Fruit fly (Drosophila melanogaster): ENCODE data around the gene Skp2.
A peak's percentile ranks its signal among the peaks of the same experiment; 100 is the strongest.

Skp2 gene

DNA sequence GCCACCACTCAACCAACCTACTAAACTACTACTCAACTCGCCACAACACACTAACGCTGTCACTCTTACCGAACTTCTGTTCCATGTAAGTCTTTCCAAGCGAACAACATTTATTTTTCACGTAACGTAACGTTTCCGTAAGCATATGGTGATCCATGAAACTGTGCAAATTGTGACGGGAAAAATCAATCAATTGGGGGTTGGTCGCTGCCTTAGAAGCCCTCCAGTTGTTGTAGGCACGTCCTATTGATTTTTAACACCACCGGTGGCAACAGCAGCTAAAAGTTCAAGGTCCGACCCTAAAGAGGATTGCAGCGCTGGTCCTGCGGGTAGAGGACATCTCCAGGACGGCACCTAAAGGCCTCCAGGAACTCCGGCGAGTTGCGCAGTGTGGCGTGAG lies 45.3 kb downstream of the Skp2 start:
- TF ChIP-seq vri (GFP tag; optimal IDR thresholded peaks at IDR 0.05) (no peak), Lpt (GFP tag; optimal IDR thresholded peaks at IDR 0.05) (no peak), cyc (GFP tag; optimal IDR thresholded peaks at IDR 0.05) (no peak), CG31627 (GFP tag; optimal IDR thresholded peaks at IDR 0.05) (no peak), CG11902 (GFP tag; optimal IDR thresholded peaks at IDR 0.05) (no peak)

DNA sequence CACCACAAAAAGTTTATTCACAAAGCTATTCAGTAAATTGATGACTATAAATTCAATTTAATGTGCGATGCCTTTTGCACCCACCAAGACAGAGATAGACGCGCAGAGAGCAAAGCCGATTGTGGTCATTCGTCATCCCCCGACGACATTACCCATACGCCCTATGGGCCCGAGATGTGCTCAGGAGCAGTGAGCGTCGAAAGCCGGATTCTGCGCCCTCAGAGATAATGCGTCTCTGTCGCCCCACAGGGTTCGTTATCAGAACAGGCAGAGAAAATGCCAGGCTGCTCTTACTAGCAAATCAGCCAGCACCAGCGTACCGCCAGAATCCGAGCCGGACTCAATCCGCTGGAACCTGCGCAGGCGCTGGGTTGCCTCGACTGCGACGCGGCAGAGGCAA lies 46.2 kb downstream of the Skp2 start:
- TF ChIP-seq pdm3 (GFP tag; optimal IDR thresholded peaks at IDR 0.05): no peak
- no peak for TF ChIP-seq Smox (GFP tag; optimal IDR thresholded peaks at IDR 0.05)
- peak; percentile 30 for TF ChIP-seq Eip78C (GFP tag)
- peak; percentile 88 for TF ChIP-seq svp (GFP tag)
- TF ChIP-seq Sox15 (GFP tag; optimal IDR thresholded peaks at IDR 0.05): no peak
- TF ChIP-seq CG6808 (GFP tag; optimal IDR thresholded peaks at IDR 0.05): peak; percentile 25
- no peak for TF ChIP-seq ss (GFP tag; optimal IDR thresholded peaks at IDR 0.05)
- TF ChIP-seq fd59A (GFP tag; optimal IDR thresholded peaks at IDR 0.05): no peak
- no peak for TF ChIP-seq Gug (GFP tag; IDR thresholded peaks at IDR 0.05)
- TF ChIP-seq CG34406 (GFP tag; optimal IDR thresholded peaks at IDR 0.05): no peak
- TF ChIP-seq CG9139 (GFP tag; optimal IDR thresholded peaks at IDR 0.05): no peak
- no peak for TF ChIP-seq salr (GFP tag; optimal IDR thresholded peaks at IDR 0.05)
- no peak for TF ChIP-seq CG6792 (GFP tag; optimal IDR thresholded peaks at IDR 0.05)

All from whole organism, prepupa.